Worm (Caenorhabditis elegans) whole organism, late embryonic: Measurements from ENCODE around the gene F28C6.5.

Source experiments
- C08G9.2 ChIP-seq: sonication (generic microtip); optimal IDR thresholded peaks from 2 replicates; lab custom pipeline; 2016; ENCODE audit warnings: mild to moderate bottlenecking, missing genetic modification characterization, moderate library complexity, missing compliant biosample characterization
- C38D4.7 ChIP-seq: fragments of 200-800 bp; sonication (Bioruptor generic); optimal IDR thresholded peaks from 2 replicates; lab custom pipeline; 2018; ENCODE audit warnings: mild to moderate bottlenecking, missing genetic modification characterization, moderate library complexity, missing compliant biosample characterization
- F13H6.1 ChIP-seq: sonication (generic microtip); optimal IDR thresholded peaks from 2 replicates; lab custom pipeline; 2016; ENCODE audit warnings: missing genetic modification characterization, missing compliant biosample characterization
- T23F11.4 ChIP-seq: fragments of 200-800 bp; sonication (Bioruptor generic); optimal IDR thresholded peaks from 2 replicates; lab custom pipeline; 2018; ENCODE audit warnings: mild to moderate bottlenecking, missing genetic modification characterization, missing compliant biosample characterization
- ama-1 ChIP-seq: fragments of 150-350 bp; optimal IDR thresholded peaks from 2 replicates; lab custom pipeline; 2014
- ceh-14 ChIP-seq: sonication (generic microtip); optimal IDR thresholded peaks from 2 replicates; lab custom pipeline; 2016; ENCODE audit warnings: missing genotype, missing genetic modification characterization, missing compliant biosample characterization
- ceh-18 ChIP-seq: sonication (generic microtip); optimal IDR thresholded peaks from 2 replicates; lab custom pipeline; 2016; ENCODE audit warnings: missing genetic modification characterization, missing compliant biosample characterization
- ceh-2 ChIP-seq: sonication (generic microtip); optimal IDR thresholded peaks from 2 replicates; lab custom pipeline; 2016; ENCODE audit warnings: missing genotype, missing genetic modification characterization, missing compliant biosample characterization
- ceh-30 ChIP-seq: fragments of 150-350 bp; optimal IDR thresholded peaks from 2 replicates; lab custom pipeline; 2014; ENCODE audit warnings: missing biosample characterization, missing genetic modification characterization
- ceh-31 ChIP-seq: sonication (generic microtip); optimal IDR thresholded peaks from 2 replicates; lab custom pipeline; 2016; ENCODE audit warnings: missing genetic modification characterization, missing compliant biosample characterization
- ceh-34 ChIP-seq: sonication (generic microtip); optimal IDR thresholded peaks from 2 replicates; lab custom pipeline; 2016; ENCODE audit warnings: mild to moderate bottlenecking, missing genetic modification characterization, missing compliant biosample characterization
- ceh-6 ChIP-seq: fragments of 200-800 bp; sonication (Bioruptor generic); optimal IDR thresholded peaks from 2 replicates; lab custom pipeline; 2018; ENCODE audit warnings: mild to moderate bottlenecking, missing genetic modification characterization, missing compliant biosample characterization
- che-1 ChIP-seq: sonication (generic microtip); optimal IDR thresholded peaks from 2 replicates; lab custom pipeline; 2016; ENCODE audit warnings: mild to moderate bottlenecking, missing genetic modification characterization, missing compliant biosample characterization
- dmd-4 ChIP-seq: sonication (generic microtip); optimal IDR thresholded peaks from 2 replicates; lab custom pipeline; 2016; ENCODE audit warnings: borderline replicate concordance, missing genetic modification characterization, missing compliant biosample characterization
- dve-1 ChIP-seq: sonication (generic microtip); optimal IDR thresholded peaks from 2 replicates; lab custom pipeline; 2017; ENCODE audit warnings: antibody characterized with exemption, mild to moderate bottlenecking, missing genetic modification characterization, missing compliant biosample characterization
- elt-2 ChIP-seq: sonication (generic microtip); optimal IDR thresholded peaks from 2 replicates; lab custom pipeline; 2016; ENCODE audit warnings: missing genetic modification reagents, missing genetic modification characterization, missing compliant biosample characterization
- elt-4 ChIP-seq: sonication (generic microtip); optimal IDR thresholded peaks from 2 replicates; lab custom pipeline; 2016; ENCODE audit warnings: missing genetic modification characterization, missing compliant biosample characterization
- eyg-1 ChIP-seq: sonication (generic microtip); optimal IDR thresholded peaks from 2 replicates; lab custom pipeline; 2016; ENCODE audit warnings: missing genotype, missing genetic modification characterization, missing compliant biosample characterization
- fkh-10 ChIP-seq: fragments of 150-350 bp; optimal IDR thresholded peaks from 2 replicates; lab custom pipeline; 2014; ENCODE audit warnings: missing biosample characterization, missing genetic modification reagents, missing genetic modification characterization
- fkh-6 ChIP-seq: sonication (generic microtip); optimal IDR thresholded peaks from 2 replicates; lab custom pipeline; 2016; ENCODE audit warnings: missing genetic modification characterization, missing compliant biosample characterization
- gmeb-2 ChIP-seq: sonication (generic microtip); optimal IDR thresholded peaks from 2 replicates; lab custom pipeline; 2016; ENCODE audit warnings: missing genetic modification characterization, inconsistent platforms, missing compliant biosample characterization
- hlh-13 ChIP-seq: fragments of 200-800 bp; sonication (Bioruptor generic); optimal IDR thresholded peaks from 2 replicates; lab custom pipeline; 2018; ENCODE audit warnings: mild to moderate bottlenecking, missing genetic modification characterization, missing compliant biosample characterization
- hlh-15 ChIP-seq: sonication (generic microtip); optimal IDR thresholded peaks from 2 replicates; lab custom pipeline; 2016; ENCODE audit warnings: missing genetic modification characterization, missing compliant biosample characterization
- hlh-6 ChIP-seq: sonication (generic microtip); optimal IDR thresholded peaks from 2 replicates; lab custom pipeline; 2016; ENCODE audit warnings: missing genotype, missing genetic modification characterization, missing compliant biosample characterization
- lin-11 ChIP-seq: fragments of 200-800 bp; sonication (Bioruptor generic); optimal IDR thresholded peaks from 2 replicates; lab custom pipeline; 2018; ENCODE audit warnings: mild to moderate bottlenecking, missing genetic modification characterization, missing compliant biosample characterization
- madf-2 ChIP-seq: sonication (generic microtip); optimal IDR thresholded peaks from 2 replicates; lab custom pipeline; 2017; ENCODE audit warnings: missing genetic modification characterization, missing compliant biosample characterization
- mec-3 ChIP-seq: sonication (generic microtip); optimal IDR thresholded peaks from 2 replicates; lab custom pipeline; 2016; ENCODE audit warnings: borderline replicate concordance, missing genetic modification characterization, missing compliant biosample characterization
- npax-4 ChIP-seq: sonication (generic microtip); optimal IDR thresholded peaks from 2 replicates; lab custom pipeline; 2016; ENCODE audit warnings: missing genetic modification characterization, missing compliant biosample characterization
- pax-1 ChIP-seq: fragments of 150-350 bp; optimal IDR thresholded peaks from 2 replicates; lab custom pipeline; 2014; ENCODE audit warnings: missing biosample characterization, missing genetic modification characterization
- ref-2 ChIP-seq: sonication (generic microtip); optimal IDR thresholded peaks from 2 replicates; lab custom pipeline; 2016; ENCODE audit warnings: missing genetic modification characterization, missing compliant biosample characterization
- rnt-1 ChIP-seq: sonication (generic microtip); optimal IDR thresholded peaks from 2 replicates; lab custom pipeline; 2016; ENCODE audit warnings: missing genetic modification characterization, missing compliant biosample characterization
- syd-9 ChIP-seq: sonication (generic microtip); optimal IDR thresholded peaks from 2 replicates; lab custom pipeline; 2016; ENCODE audit warnings: mild to moderate bottlenecking, missing genetic modification characterization, moderate library complexity, missing compliant biosample characterization
- unc-42 ChIP-seq: sonication (generic microtip); optimal IDR thresholded peaks from 2 replicates; lab custom pipeline; 2016; ENCODE audit warnings: missing genotype, missing genetic modification characterization, missing compliant biosample characterization
- unc-55 ChIP-seq: sonication (generic microtip); optimal IDR thresholded peaks from 2 replicates; lab custom pipeline; 2017; ENCODE audit warnings: missing biosample characterization, missing genetic modification reagents, missing genetic modification characterization

F28C6.5 gene

ce11 chrII:8561227-8561626, 38.1 kb upstream of the F28C6.5 start, which contains the start of gene iff-2 (continued):
- TF ChIP-seq lin-11 (tag; lab: Kevin White, UChicago) = peak; percentile 13
- peak; percentile 70 for TF ChIP-seq madf-2 (tag; lab: Kevin White, UChicago)
- TF ChIP-seq ceh-2 (tag; lab: Kevin White, UChicago) = peak; percentile 76
- peak; percentile 83 for TF ChIP-seq pax-1 (tag; lab: Kevin White, UChicago)
- TF ChIP-seq ceh-34 (tag; lab: Kevin White, UChicago) = peak; percentile 96
- TF ChIP-seq ceh-6 = peak; percentile 56
- TF ChIP-seq elt-4 (tag; lab: Kevin White, UChicago) = no peak
- TF ChIP-seq ref-2 (tag; lab: Kevin White, UChicago) = peak; percentile 97
- no peak for TF ChIP-seq hlh-15 (tag; lab: Kevin White, UChicago)
- no peak for TF ChIP-seq npax-4 (tag; lab: Kevin White, UChicago)
- TF ChIP-seq fkh-6 (tag; lab: Kevin White, UChicago) = peak; percentile 68
- peak; percentile 69 for TF ChIP-seq T23F11.4 (GFP tag; lab: Kevin White, UChicago)
- TF ChIP-seq syd-9 (tag; lab: Kevin White, UChicago) = peak; percentile 83
- TF ChIP-seq gmeb-2 = no peak
- peak; percentile 83 for TF ChIP-seq ceh-14
- TF ChIP-seq C38D4.7 (GFP tag; lab: Kevin White, UChicago) = peak; percentile 18
- peak; percentile 28 for TF ChIP-seq hlh-6 (tag; lab: Kevin White, UChicago)

DNA sequence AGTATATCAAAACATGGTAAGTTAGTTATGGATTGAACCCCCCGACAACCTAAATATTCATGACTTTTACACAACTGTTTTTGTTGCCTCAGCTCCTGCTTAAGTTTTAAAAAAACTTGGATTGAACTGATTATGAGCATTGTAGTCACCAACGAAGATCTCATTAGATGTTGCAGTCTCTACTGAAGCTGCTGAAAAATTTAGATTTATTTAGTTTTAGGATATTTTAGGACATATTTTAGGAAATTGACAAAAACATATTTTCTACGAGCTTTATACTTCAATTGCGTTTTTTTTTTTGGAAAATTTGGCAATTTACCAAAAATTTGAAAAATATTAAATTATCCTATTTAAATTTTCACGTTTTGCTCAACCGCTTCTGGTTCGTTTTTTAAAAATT, 37.3 kb upstream of the F28C6.5 start, which contains the start of gene F54C9.14:
F54C9.14 (plus strand) TSS at position 301 of the 400 bp plus-strand sequence.
- no peak for TF ChIP-seq C08G9.2 (tag; lab: Kevin White, UChicago)
- no peak for TF ChIP-seq mec-3 (tag; lab: Kevin White, UChicago)
- no peak for TF ChIP-seq hlh-13 (GFP tag; lab: Kevin White, UChicago)
- no peak for TF ChIP-seq ceh-18 (tag; lab: Kevin White, UChicago)
- no peak for TF ChIP-seq ama-1 (lab: Kevin White, UChicago)
- TF ChIP-seq gmeb-2 = no peak
- TF ChIP-seq hlh-15 (tag; lab: Kevin White, UChicago) = no peak
- no peak for TF ChIP-seq elt-4 (tag; lab: Kevin White, UChicago)
- no peak for TF ChIP-seq fkh-6 (tag; lab: Kevin White, UChicago)
- no peak for TF ChIP-seq dmd-4 (tag; lab: Kevin White, UChicago)
- no peak for TF ChIP-seq unc-55 (GFP tag; lab: Kevin White, UChicago)
- TF ChIP-seq lin-11 (tag; lab: Kevin White, UChicago) = no peak
- TF ChIP-seq rnt-1 (tag; lab: Kevin White, UChicago) = no peak
- TF ChIP-seq ref-2 (tag; lab: Kevin White, UChicago) = no peak
- TF ChIP-seq che-1 (tag; lab: Kevin White, UChicago) = no peak
- no peak for TF ChIP-seq ceh-31 (tag; lab: Kevin White, UChicago)
- TF ChIP-seq fkh-10 (GFP tag; lab: Kevin White, UChicago) = no peak
- TF ChIP-seq unc-42 (tag; lab: Kevin White, UChicago) = no peak
- TF ChIP-seq ceh-30 (tag; lab: Kevin White, UChicago) = no peak

DNA sequence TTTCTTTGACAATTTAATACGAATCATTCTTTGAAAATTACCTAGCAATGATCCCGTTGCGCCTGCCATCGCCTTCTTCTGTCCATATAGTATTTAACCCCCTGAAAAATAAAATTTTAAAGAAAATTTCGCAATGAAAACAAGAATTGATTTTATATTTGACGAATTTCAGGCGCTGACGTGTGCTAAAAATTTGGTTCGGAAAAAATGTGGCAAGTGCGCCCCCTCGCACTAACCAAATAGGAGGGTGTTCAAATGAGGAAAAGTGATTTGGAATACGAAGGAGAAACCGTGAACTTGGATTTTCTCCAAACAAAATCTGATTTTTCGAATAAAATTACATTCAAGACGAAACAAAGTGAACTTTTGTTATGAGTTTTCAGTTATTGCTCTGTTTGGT, 33.3 kb upstream of the F28C6.5 start, which contains the start of gene stc-1:
stc-1 (minus strand) TSS at position 101 of the 400 bp plus-strand sequence.
- TF ChIP-seq eyg-1 (tag; lab: Kevin White, UChicago) (no peak), F13H6.1 (no peak), ceh-31 (tag; lab: Kevin White, UChicago) (no peak), elt-2 (tag; lab: Kevin White, UChicago) (peak; percentile 3), hlh-6 (tag; lab: Kevin White, UChicago) (no peak)

- peak; percentile 74 for TF ChIP-seq elt-2 (tag; lab: Kevin White, UChicago)
- TF ChIP-seq ceh-2 (tag; lab: Kevin White, UChicago) = no peak
- TF ChIP-seq dve-1 (tag; lab: Kevin White, UChicago) = peak; percentile 1
Measured at ce11 chrII:8566806-8567266, 32.5 kb upstream of the F28C6.5 start, which contains the start of gene F54C9.3. Gene F54C9.3 (minus strand): TSS chrII:8566856.
